Worm (Caenorhabditis elegans) whole organism, mixed stage, embryonic: Measurements from ENCODE around the gene gst-14.

ENCODE experiments used
- blmp-1 ChIP-seq: fragments of 150-350 bp; optimal IDR thresholded peaks from 2 replicates; lab custom pipeline; 2014; ENCODE audit warnings: missing biosample characterization, missing genetic modification characterization
- cnd-1 ChIP-seq: fragments of 200-800 bp; sonication (Bioruptor generic); optimal IDR thresholded peaks from 2 replicates; lab custom pipeline; 2018; ENCODE audit warnings: mild to moderate bottlenecking, missing genetic modification characterization, missing compliant biosample characterization
- elt-3 ChIP-seq: fragments of 150-350 bp; optimal IDR thresholded peaks from 2 replicates; lab custom pipeline; 2014; ENCODE audit warnings: missing biosample characterization, missing genetic modification characterization
- lin-13 ChIP-seq: fragments of 150-350 bp; optimal IDR thresholded peaks from 2 replicates; lab custom pipeline; 2014; ENCODE audit warnings: missing biosample characterization, missing genetic modification characterization
- lsy-2 ChIP-seq: fragments of 150-350 bp; optimal IDR thresholded peaks from 2 replicates; lab custom pipeline; 2014; ENCODE audit warnings: missing biosample characterization, missing genetic modification characterization
- nhr-2 ChIP-seq: fragments of 150-350 bp; optimal IDR thresholded peaks from 2 replicates; lab custom pipeline; 2014; ENCODE audit warnings: missing biosample characterization, missing genetic modification characterization
- nhr-237 ChIP-seq: fragments of 150-350 bp; optimal IDR thresholded peaks from 2 replicates; lab custom pipeline; 2014; ENCODE audit warnings: missing biosample characterization, missing genetic modification characterization
- nhr-76 ChIP-seq: sonication (generic microtip); optimal IDR thresholded peaks from 2 replicates; lab custom pipeline; 2017; ENCODE audit warnings: missing biosample characterization, missing genetic modification characterization
- unc-39 ChIP-seq: fragments of 150-350 bp; optimal IDR thresholded peaks from 2 replicates; lab custom pipeline; 2014; ENCODE audit warnings: missing biosample characterization, missing genetic modification characterization
- unc-62 ChIP-seq: fragments of 150-350 bp; optimal IDR thresholded peaks from 2 replicates; lab custom pipeline; 2014; ENCODE audit warnings: missing biosample characterization, missing genetic modification reagents, missing genetic modification characterization

ce11 chrII:13596505-13596977 is 19.4 kb downstream of the gst-14 start, which contains the start of the genes fbxc-23 and csc-1:
- TF ChIP-seq lsy-2: peak; percentile 96
- TF ChIP-seq unc-39 (tag; lab: Kevin White, UChicago): no peak
- TF ChIP-seq nhr-237 (tag; lab: Kevin White, UChicago): peak; percentile 11
- TF ChIP-seq nhr-76 (tag; lab: Kevin White, UChicago): no peak
- TF ChIP-seq cnd-1 (tag; lab: Kevin White, UChicago): no peak
- no peak for TF ChIP-seq blmp-1 (tag; lab: Kevin White, UChicago)
- TF ChIP-seq nhr-2 (tag; lab: Kevin White, UChicago): no peak
- peak; percentile 25 for TF ChIP-seq lin-13 (tag; lab: Kevin White, UChicago)
- no peak for TF ChIP-seq unc-62 (GFP tag; lab: Kevin White, UChicago)
- no peak for TF ChIP-seq elt-3 (tag; lab: Kevin White, UChicago)
